Fruit fly (Drosophila melanogaster) whole organism, embryonic: ENCODE results near the gene CG14054.

ENCODE experiments used
- Atf3 ChIP-seq: fragments of 200-800 bp; sonication (Bioruptor generic); optimal IDR thresholded peaks from 3 replicates; lab custom pipeline; 2016; ENCODE audit warnings: missing biosample characterization, missing genetic modification characterization
- BtbVII ChIP-seq: fragments of 200-800 bp; sonication (Bioruptor generic); optimal IDR thresholded peaks from 3 replicates; lab custom pipeline; 2017; ENCODE audit warnings: missing biosample characterization, mild to moderate bottlenecking, missing genetic modification characterization
- CG10267 ChIP-seq: fragments of 200-800 bp; sonication (Bioruptor generic); optimal IDR thresholded peaks from 2 replicates; lab custom pipeline; 2018; ENCODE audit warnings: missing biosample characterization, mild to moderate bottlenecking, missing genetic modification characterization, moderate library complexity
- CG10462 ChIP-seq: fragments of 200-800 bp; sonication (Bioruptor generic); optimal IDR thresholded peaks from 2 replicates; lab custom pipeline; 2016; ENCODE audit warnings: missing biosample characterization, missing genetic modification characterization
- CG10979 ChIP-seq: fragments of 200-800 bp; sonication (Bioruptor generic); optimal IDR thresholded peaks from 2 replicates; lab custom pipeline; 2018; ENCODE audit warnings: missing biosample characterization, mild to moderate bottlenecking, missing genetic modification characterization, moderate library complexity
- CG1233 ChIP-seq: fragments of 200-800 bp; sonication (Bioruptor generic); optimal IDR thresholded peaks from 4 replicates; lab custom pipeline; 2018; ENCODE audit warnings: missing biosample characterization, mild to moderate bottlenecking, missing genetic modification characterization
- CG12659 ChIP-seq: fragments of 200-800 bp; sonication (Bioruptor generic); optimal IDR thresholded peaks from 3 replicates; lab custom pipeline; 2017; ENCODE audit warnings: mild to moderate bottlenecking, missing biosample characterization, missing genetic modification reagents, missing genetic modification characterization
- CG30020 ChIP-seq: fragments of 200-800 bp; optimal IDR thresholded peaks from 2 replicates; lab custom pipeline; 2019; ENCODE audit warnings: missing biosample characterization, mild to moderate bottlenecking, missing genetic modification characterization, moderate library complexity
- CG3281 ChIP-seq: fragments of 200-800 bp; sonication (Bioruptor generic); optimal IDR thresholded peaks from 3 replicates; lab custom pipeline; 2017; ENCODE audit warnings: missing biosample characterization, mild to moderate bottlenecking, missing genetic modification characterization
- CG34224 ChIP-seq: fragments of 200-800 bp; sonication (Bioruptor generic); IDR thresholded peaks from 3 replicates; pipeline ENCODE4 v1.3.6; 2022; ENCODE audit warnings: missing biosample characterization, missing genetic modification characterization; ENCODE audit not compliant: partially characterized antibody
- CG3838 ChIP-seq: fragments of 200-800 bp; sonication (Bioruptor generic); optimal IDR thresholded peaks from 3 replicates; lab custom pipeline; 2016; ENCODE audit warnings: missing biosample characterization, missing genetic modification characterization
- CG4854 ChIP-seq: fragments of 200-800 bp; sonication (Bioruptor generic); optimal IDR thresholded peaks from 2 replicates; lab custom pipeline; 2016; ENCODE audit warnings: missing biosample characterization, missing genetic modification characterization, inconsistent platforms
- CG5245 ChIP-seq: fragments of 200-800 bp; sonication (Bioruptor generic); optimal IDR thresholded peaks from 3 replicates; lab custom pipeline; 2016; ENCODE audit warnings: missing biosample characterization, missing genetic modification characterization
- CG6813 ChIP-seq: fragments of 200-800 bp; sonication (Bioruptor generic); optimal IDR thresholded peaks from 2 replicates; lab custom pipeline; 2017; ENCODE audit warnings: missing biosample characterization, missing genetic modification characterization, mild to moderate bottlenecking, moderate library complexity, missing genetic modification reagents
- CG7987 ChIP-seq: fragments of 200-800 bp; sonication (Bioruptor generic); optimal IDR thresholded peaks from 2 replicates; lab custom pipeline; 2018; ENCODE audit warnings: missing biosample characterization, mild to moderate bottlenecking, missing genetic modification characterization, moderate library complexity
- CG8281 ChIP-seq: fragments of 200-800 bp; sonication (Bioruptor generic); optimal IDR thresholded peaks from 2 replicates; lab custom pipeline; 2018; ENCODE audit warnings: missing biosample characterization, mild to moderate bottlenecking, missing genetic modification characterization, moderate library complexity
- CG8388 ChIP-seq: fragments of 200-800 bp; sonication (Bioruptor generic); optimal IDR thresholded peaks from 2 replicates; lab custom pipeline; 2019; ENCODE audit warnings: missing biosample characterization, mild to moderate bottlenecking, missing genetic modification characterization, moderate library complexity
- CG9437 ChIP-seq: fragments of 200-800 bp; sonication (Bioruptor generic); optimal IDR thresholded peaks from 2 replicates; lab custom pipeline; 2018; ENCODE audit warnings: missing biosample characterization, mild to moderate bottlenecking, missing genetic modification characterization
- CG9797 ChIP-seq: fragments of 200-800 bp; sonication (Bioruptor generic); optimal IDR thresholded peaks from 3 replicates; lab custom pipeline; 2018; ENCODE audit warnings: missing biosample characterization, mild to moderate bottlenecking, missing genetic modification characterization
- CoRest ChIP-seq: fragments of 200-800 bp; sonication (Bioruptor generic); optimal IDR thresholded peaks from 3 replicates; lab custom pipeline; 2018; ENCODE audit warnings: missing biosample characterization, mild to moderate bottlenecking, missing genetic modification characterization, moderate library complexity
- D19A ChIP-seq: fragments of 200-800 bp; optimal IDR thresholded peaks from 3 replicates; lab custom pipeline; 2019; ENCODE audit warnings: missing biosample characterization, mild to moderate bottlenecking, missing genetic modification characterization, moderate library complexity
- HLHmδ ChIP-seq: fragments of 200-800 bp; sonication (Bioruptor generic); optimal IDR thresholded peaks from 2 replicates; lab custom pipeline; 2018; ENCODE audit warnings: missing biosample characterization, mild to moderate bottlenecking, missing genetic modification characterization, moderate library complexity
- Hmr ChIP-seq: fragments of 200-800 bp; sonication (Bioruptor generic); optimal IDR thresholded peaks from 3 replicates; lab custom pipeline; 2017; ENCODE audit warnings: mild to moderate bottlenecking, missing biosample characterization, missing genetic modification reagents, missing genetic modification characterization
- Hmx ChIP-seq: fragments of 200-800 bp; sonication (Bioruptor generic); optimal IDR thresholded peaks from 2 replicates; lab custom pipeline; 2016; ENCODE audit warnings: missing biosample characterization, missing genetic modification characterization
- Mad ChIP-seq: fragments of 200-800 bp; sonication (Bioruptor generic); optimal IDR thresholded peaks from 2 replicates; lab custom pipeline; 2016; ENCODE audit warnings: missing biosample characterization, missing genetic modification characterization
- NC2α ChIP-seq: fragments of 200-800 bp; sonication (Bioruptor generic); optimal IDR thresholded peaks from 2 replicates; lab custom pipeline; 2016; ENCODE audit warnings: missing biosample characterization, missing genetic modification characterization
- Optix ChIP-seq: fragments of 200-800 bp; sonication (Bioruptor generic); IDR thresholded peaks from 3 replicates; pipeline ENCODE4 v1.3.6; 2022; ENCODE audit warnings: missing biosample characterization, missing genetic modification characterization
- Stat92E ChIP-seq, 3 experiments: fragments of >200 bp in 2 of 3; fragments of 200-800 bp in 1 of 3; sonication (Bioruptor generic) in 1 of 3; optimal IDR thresholded peaks; 2 replicates each; lab custom pipeline; 2017 to 2019; ENCODE audit warnings: missing biosample characterization in 3 of 3, missing genetic modification characterization in 3 of 3, mild to moderate bottlenecking in 1 of 3, moderate library complexity in 1 of 3
- Usf ChIP-seq: fragments of 200-800 bp; sonication (Bioruptor generic); optimal IDR thresholded peaks from 2 replicates; lab custom pipeline; 2017; ENCODE audit warnings: missing genotype, missing biosample characterization, missing genetic modification characterization
- YL-1 ChIP-seq: fragments of 200-800 bp; sonication (Bioruptor generic); optimal IDR thresholded peaks from 3 replicates; lab custom pipeline; 2017; ENCODE audit warnings: missing biosample characterization, mild to moderate bottlenecking, missing genetic modification characterization
- al ChIP-seq: fragments of 200-800 bp; sonication (Bioruptor generic); IDR thresholded peaks from 2 replicates; pipeline ENCODE4 v1.3.6; 2022; ENCODE audit warnings: missing biosample characterization, missing genetic modification characterization
- ato ChIP-seq: fragments of 200-800 bp; sonication (Bioruptor generic); IDR thresholded peaks from 2 replicates; pipeline ENCODE4 v1.3.6; 2022; ENCODE audit warnings: missing biosample characterization, missing genetic modification characterization; ENCODE audit not compliant: partially characterized antibody
- cg ChIP-seq: fragments of 200-800 bp; sonication (Bioruptor generic); optimal IDR thresholded peaks from 3 replicates; lab custom pipeline; 2019; ENCODE audit warnings: missing biosample characterization, mild to moderate bottlenecking, missing genetic modification characterization, moderate library complexity
- chn ChIP-seq: fragments of 200-800 bp; sonication (Bioruptor generic); optimal IDR thresholded peaks from 2 replicates; lab custom pipeline; 2016; ENCODE audit warnings: missing biosample characterization, missing genetic modification characterization
- crc ChIP-seq: fragments of 200-800 bp; sonication (Bioruptor generic); optimal IDR thresholded peaks from 2 replicates; lab custom pipeline; 2016; ENCODE audit warnings: missing biosample characterization, missing genetic modification characterization
- dmrt99B ChIP-seq: fragments of 200-800 bp; sonication (Bioruptor generic); optimal IDR thresholded peaks from 2 replicates; lab custom pipeline; 2018; ENCODE audit warnings: missing biosample characterization, mild to moderate bottlenecking, missing genetic modification characterization, moderate library complexity
- dysf ChIP-seq: fragments of 200-800 bp; sonication (Bioruptor generic); IDR thresholded peaks from 3 replicates; pipeline ENCODE4 v1.3.6; 2022; ENCODE audit warnings: missing biosample characterization, missing genetic modification characterization
- exex ChIP-seq: fragments of 200-800 bp; sonication (Bioruptor generic); optimal IDR thresholded peaks from 4 replicates; lab custom pipeline; 2018; ENCODE audit warnings: missing biosample characterization, mild to moderate bottlenecking, missing genetic modification characterization, moderate library complexity
- fru ChIP-seq: fragments of >200 bp; optimal IDR thresholded peaks from 2 replicates; lab custom pipeline; 2017
- gcm ChIP-seq: fragments of 200-800 bp; sonication (Bioruptor generic); optimal IDR thresholded peaks from 2 replicates; lab custom pipeline; 2019; ENCODE audit warnings: missing biosample characterization, mild to moderate bottlenecking, missing genetic modification characterization, moderate library complexity
- hb ChIP-seq: fragments of 200-800 bp; sonication (Bioruptor generic); IDR thresholded peaks from 3 replicates; pipeline ENCODE4 v1.3.6; 2022; ENCODE audit warnings: missing biosample characterization, missing genetic modification characterization; ENCODE audit not compliant: partially characterized antibody
- lov ChIP-seq, 2 experiments: fragments of 200-800 bp in 1 of 2; fragments of >200 bp in 1 of 2; sonication (Bioruptor generic) in 1 of 2; IDR thresholded peaks in 1 of 2; optimal IDR thresholded peaks in 1 of 2; 2 replicates in 1 of 2; 3 replicates in 1 of 2; pipeline versions ENCODE4 v1.3.6 to Lab custom; 2017 to 2022; ENCODE audit warnings: missing biosample characterization in 1 of 2, missing genetic modification characterization in 1 of 2
- mirr ChIP-seq: fragments of 200-800 bp; sonication (Bioruptor generic); optimal IDR thresholded peaks from 3 replicates; lab custom pipeline; 2018; ENCODE audit warnings: missing biosample characterization, mild to moderate bottlenecking, missing genetic modification characterization
- onecut ChIP-seq: fragments of 200-800 bp; sonication (Bioruptor generic); IDR thresholded peaks from 2 replicates; pipeline ENCODE4 v1.3.6; 2022; ENCODE audit warnings: missing biosample characterization, missing genetic modification characterization
- run ChIP-seq: fragments of 200-800 bp; sonication (Bioruptor generic); optimal IDR thresholded peaks from 3 replicates; lab custom pipeline; 2018; ENCODE audit warnings: missing biosample characterization, mild to moderate bottlenecking, missing genetic modification characterization
- tin ChIP-seq: fragments of 200-800 bp; sonication (Bioruptor generic); optimal IDR thresholded peaks from 3 replicates; lab custom pipeline; 2016; ENCODE audit warnings: missing biosample characterization, missing genetic modification characterization
- unpg ChIP-seq: fragments of 200-800 bp; sonication (Bioruptor generic); optimal IDR thresholded peaks from 3 replicates; lab custom pipeline; 2018; ENCODE audit warnings: missing biosample characterization, mild to moderate bottlenecking, missing genetic modification characterization, moderate library complexity
- vnd ChIP-seq: fragments of 200-800 bp; sonication (Bioruptor generic); IDR thresholded peaks from 3 replicates; pipeline ENCODE4 v1.3.6; 2022; ENCODE audit warnings: missing biosample characterization, missing genetic modification characterization; ENCODE audit not compliant: partially characterized antibody
- wek ChIP-seq: fragments of 200-800 bp; sonication (Bioruptor generic); optimal IDR thresholded peaks from 3 replicates; lab custom pipeline; 2018; ENCODE audit warnings: missing biosample characterization, mild to moderate bottlenecking, missing genetic modification characterization, moderate library complexity

CG14054 gene

dm6 chrX:2075846-2076377 is 9.8 kb upstream of the CG14054 start, which contains the start of gene CG4045 (continued):
- TF ChIP-seq CG12659 (GFP tag; lab: Kevin White, UChicago) (no peak), CG8388 (GFP tag; lab: Kevin White, UChicago) (no peak), Mad (no peak), HLHmδ (GFP tag; lab: Kevin White, UChicago) (no peak), CoRest (tag; lab: Kevin White, UChicago) (peak; percentile 2), cg (GFP tag; lab: Kevin White, UChicago) (no peak), D19A (tag; lab: Kevin White, UChicago) (peak; percentile 3), CG4854 (no peak), NC2α (GFP tag; lab: Kevin White, UChicago) (no peak), dysf (GFP tag; lab: Robert Waterston, UW) (no peak), CG3838 (no peak), tin (GFP tag; lab: Kevin White, UChicago) (no peak), Optix (no peak), unpg (GFP tag; lab: Kevin White, UChicago) (peak; percentile 13), dmrt99B (tag; lab: Kevin White, UChicago) (peak; percentile 31), Stat92E (GFP tag; optimal IDR thresholded peaks at IDR 0.05; lab: Kevin White, UChicago) (no peak), CG7987 (GFP tag; lab: Kevin White, UChicago) (no peak), CG34224 (no peak), CG10979 (no peak), wek (GFP tag; lab: Kevin White, UChicago) (peak; percentile 83), crc (GFP tag; lab: Kevin White, UChicago) (no peak), CG10267 (tag; lab: Kevin White, UChicago) (peak; percentile 19), fru (lab: Kevin White, UChicago) (no peak)

- TF ChIP-seq CG9797 (GFP tag; lab: Kevin White, UChicago) (peak; percentile 77), run (tag; lab: Kevin White, UChicago) (no peak), CG6813 (GFP tag; lab: Kevin White, UChicago) (no peak), lov (optimal IDR thresholded peaks at IDR 0.05; lab: Kevin White, UChicago) (no peak), lov (GFP tag; IDR thresholded peaks at IDR 0.05; lab: Robert Waterston, UW) (0 out of 3 replicates have a peak, but pooled peaks have one; percentile 12), CG5245 (no peak), dmrt99B (tag; lab: Kevin White, UChicago) (no peak), ato (no peak), CG9437 (GFP tag; lab: Kevin White, UChicago) (no peak), BtbVII (GFP tag; lab: Kevin White, UChicago) (no peak), Atf3 (GFP tag; lab: Kevin White, UChicago) (no peak), onecut (GFP tag; lab: Robert Waterston, UW) (peak; percentile 19; the same call in 1 of the 2 replicates), exex (tag; lab: Kevin White, UChicago) (no peak), mirr (no peak), vnd (GFP tag; lab: Robert Waterston, UW) (no peak), CG30020 (tag; lab: Kevin White, UChicago) (no peak), Hmx (GFP tag; lab: Kevin White, UChicago) (no peak), al (GFP tag; lab: Robert Waterston, UW) (no peak), Usf (GFP tag; lab: Kevin White, UChicago) (no peak), CG1233 (GFP tag; lab: Kevin White, UChicago) (no peak), hb (GFP tag; lab: Robert Waterston, UW) (0 out of 3 replicates have a peak, but pooled peaks have one; percentile 36), CG8281 (tag; lab: Kevin White, UChicago) (no peak), YL-1 (GFP tag; lab: Kevin White, UChicago) (peak; percentile 24), CG10462 (GFP tag; lab: Kevin White, UChicago) (no peak), gcm (GFP tag; lab: Kevin White, UChicago) (no peak), Hmr (GFP tag; lab: Kevin White, UChicago) (peak; percentile 44), chn (GFP tag; lab: Kevin White, UChicago) (no peak), CG3281 (GFP tag; lab: Kevin White, UChicago) (no peak)
These were observed 7.2 kb upstream of the CG14054 start, which contains the start of gene CG4199 for dm6 chrX:2073325-2073724. Gene CG4199 (minus strand): TSS chrX:2073483.
